Fruit fly (Drosophila melanogaster) Kc167 (cell line): ENCODE data around the gene shakB.

Source experiments
- Myc ChIP-seq: fragments of >200 bp; optimal IDR thresholded peaks from 2 replicates; lab custom pipeline; 2017; ENCODE audit warnings: missing external identifiers
- Sin3A ChIP-seq: fragments of >200 bp; optimal IDR thresholded peaks from 2 replicates; lab custom pipeline; 2018; ENCODE audit warnings: missing external identifiers
- h ChIP-seq: fragments of >200 bp; optimal IDR thresholded peaks from 3 replicates; lab custom pipeline; 2018; ENCODE audit warnings: missing external identifiers
- insv ChIP-seq: fragments of >200 bp; optimal IDR thresholded peaks from 3 replicates; lab custom pipeline; 2018; ENCODE audit warnings: missing external identifiers
- psq ChIP-seq: fragments of >200 bp; optimal IDR thresholded peaks from 2 replicates; lab custom pipeline; 2017; ENCODE audit warnings: missing external identifiers

dm6 chrX:20735910-20736483 lies 190.9 kb downstream of the shakB start, which contains the start of gene CG1324:
- TF ChIP-seq Sin3A (lab: Kevin White, UChicago): no peak
- no peak for TF ChIP-seq insv (lab: Kevin White, UChicago)
- TF ChIP-seq Myc (lab: Kevin White, UChicago): no peak
- no peak for TF ChIP-seq psq (lab: Kevin White, UChicago)
- TF ChIP-seq h (lab: Kevin White, UChicago): no peak
